Worm (Caenorhabditis elegans): ENCODE measurements around the gene Y46G5A.39.
A peak's percentile ranks its signal among the peaks of the same experiment; 100 is the strongest.

The Y46G5A.39 gene

DNA sequence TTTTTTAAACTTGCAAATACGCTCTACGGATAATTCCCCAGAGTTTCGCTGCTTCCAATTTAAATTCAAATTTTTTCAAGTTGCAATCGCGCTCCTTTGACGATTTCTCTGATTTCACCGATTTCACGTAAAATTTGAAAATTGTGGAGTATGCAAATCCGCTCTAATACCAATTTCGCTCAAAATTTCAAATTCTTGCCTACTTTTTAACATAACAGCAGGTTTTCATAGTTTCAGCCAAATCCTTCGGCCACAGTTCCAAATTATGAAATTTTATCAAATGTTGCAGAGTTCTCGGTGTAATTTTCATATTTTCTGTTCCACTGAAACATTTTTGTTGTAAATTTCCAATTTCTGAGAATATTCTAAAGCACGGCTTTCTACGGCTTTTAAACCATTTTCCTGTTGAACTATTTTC lies 34.2 kb upstream of the Y46G5A.39 start, which contains the start of gene alkb-7:
TSS of gene alkb-7 (minus strand) at position 323 of the 418 bp plus-strand sequence.
- TF ChIP-seq attf-6 (GFP tag; IDR thresholded peaks at IDR 0.05) (0 out of 2 replicates have a peak, but pooled peaks have one; percentile 19), mel-28 (tag; optimal IDR thresholded peaks at IDR 0.05; ENCODE audit: borderline replicate concordance) (no peak), ceh-27 (GFP tag; optimal IDR thresholded peaks at IDR 0.05) (no peak), T26A5.8 (tag; optimal IDR thresholded peaks at IDR 0.05) (no peak), ama-1 (optimal IDR thresholded peaks at IDR 0.05) (no peak), ama-1 (GFP tag; optimal IDR thresholded peaks at IDR 0.05) (peak; percentile 8 to 70), C17E4.6 (GFP tag; IDR thresholded peaks at IDR 0.05) (no peak), fkh-3 (tag; optimal IDR thresholded peaks at IDR 0.05) (no peak), ceh-40 (GFP tag; IDR thresholded peaks at IDR 0.05) (no peak), B0019.2 (GFP tag; conservative IDR thresholded peaks at IDR 0.05) (no peak), atf-7 (tag; optimal IDR thresholded peaks at IDR 0.05) (no peak), hsf-1 (GFP tag; IDR thresholded peaks at IDR 0.05) (peak; percentile 32; the same call in 1 of the 2 replicates), tbx-9 (tag; optimal IDR thresholded peaks at IDR 0.05; ENCODE audit: borderline replicate concordance) (no peak), D2030.7 (GFP tag; IDR thresholded peaks at IDR 0.05) (no peak), ccch-3 (GFP tag; optimal IDR thresholded peaks at IDR 0.05) (no peak), nhr-27 (tag; optimal IDR thresholded peaks at IDR 0.05) (no peak), hmg-1.2 (GFP tag; IDR thresholded peaks at IDR 0.05) (0 out of 2 replicates have a peak, but pooled peaks have one; percentile 4), ztf-25 (GFP tag; IDR thresholded peaks at IDR 0.05) (no peak), ztf-18 (tag; optimal IDR thresholded peaks at IDR 0.05) (no peak), zim-3 (tag; optimal IDR thresholded peaks at IDR 0.05) (no peak), madf-8 (GFP tag; conservative IDR thresholded peaks at IDR 0.05) (no peak), madf-10 (tag; optimal IDR thresholded peaks at IDR 0.05) (no peak), Y95B8A.8 (GFP tag; IDR thresholded peaks at IDR 0.05) (peak; percentile 10; the same call in 1 of the 2 replicates), F57A8.1 (GFP tag; optimal IDR thresholded peaks at IDR 0.05) (no peak), dpff-1 (tag; optimal IDR thresholded peaks at IDR 0.05) (no peak), ztf-6 (GFP tag; IDR thresholded peaks at IDR 0.05) (no peak), madf-3 (GFP tag; IDR thresholded peaks at IDR 0.05) (no peak), B0261.1 (tag; optimal IDR thresholded peaks at IDR 0.05) (no peak), xnd-1 (tag; optimal IDR thresholded peaks at IDR 0.05) (no peak), Y56A3A.18 (GFP tag; IDR thresholded peaks at IDR 0.05) (no peak), B0336.3 (GFP tag; IDR thresholded peaks at IDR 0.05) (peak; percentile 59; the same call in 1 of the 2 replicates), gei-17 (GFP tag; optimal IDR thresholded peaks at IDR 0.05) (no peak), rcor-1 (GFP tag; IDR thresholded peaks at IDR 0.05) (no peak), F49E8.2 (tag; optimal IDR thresholded peaks at IDR 0.05; ENCODE audit: insufficient read depth) (no peak), rec-8 (tag; optimal IDR thresholded peaks at IDR 0.05) (no peak), ceh-58 (GFP tag; IDR thresholded peaks at IDR 0.05) (no peak), Y79H2A.3 (GFP tag; conservative IDR thresholded peaks at IDR 0.05) (no peak), lir-1 (GFP tag; conservative IDR thresholded peaks at IDR 0.05) (no peak), nhr-90 (tag; optimal IDR thresholded peaks at IDR 0.05) (no peak), nhr-179 (tag; optimal IDR thresholded peaks at IDR 0.05) (no peak), lin-26 (GFP tag; IDR thresholded peaks at IDR 0.05) (no peak), ekl-4 (GFP tag; IDR thresholded peaks at IDR 0.05) (no peak), bed-2 (GFP tag; IDR thresholded peaks at IDR 0.05) (no peak), snpc-3.4 (tag; optimal IDR thresholded peaks at IDR 0.05) (no peak), attf-3 (GFP tag; conservative IDR thresholded peaks at IDR 0.05) (no peak), akir-1 (GFP tag; optimal IDR thresholded peaks at IDR 0.05) (no peak), sptf-2 (GFP tag; optimal IDR thresholded peaks at IDR 0.05) (no peak), snpc-1.3 (tag; optimal IDR thresholded peaks at IDR 0.05; ENCODE audit: insufficient read depth) (no peak), repo-1 (tag; optimal IDR thresholded peaks at IDR 0.05) (peak; percentile 38)

Measured in whole organism, young adult.